Worm (Caenorhabditis elegans) whole organism, dauer: Measurements from ENCODE around the gene npr-10.

Source experiments
- unc-62 ChIP-seq: sonication (generic microtip); optimal IDR thresholded peaks from 2 replicates; lab custom pipeline; 2017; ENCODE audit warnings: missing biosample characterization, missing genetic modification reagents, missing genetic modification characterization

npr-10 gene

DNA sequence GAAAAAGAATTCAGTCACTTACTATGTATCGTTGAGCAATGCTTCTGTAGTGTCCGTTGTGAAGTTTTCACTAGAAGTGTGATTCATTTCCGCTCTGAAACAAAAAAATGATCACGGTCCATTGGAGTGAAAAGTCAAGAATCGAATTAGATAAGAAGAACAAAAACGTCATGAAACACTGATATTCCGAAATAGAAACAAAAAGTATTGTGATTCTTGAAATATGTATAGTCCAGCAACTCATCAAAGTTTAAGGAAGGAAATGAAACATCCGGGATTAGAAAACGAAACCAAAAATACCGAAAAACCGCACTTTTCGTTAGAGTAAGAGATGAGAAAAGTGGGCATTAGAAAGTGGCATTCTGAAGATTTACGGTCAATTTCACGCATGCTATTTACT, at the start of gene npr-10:
Gene npr-10, minus strand, starts transcription at position 101 of the 400 bp plus-strand sequence.
- TF ChIP-seq unc-62 (GFP tag; lab: Kevin White, UChicago) = no peak

DNA sequence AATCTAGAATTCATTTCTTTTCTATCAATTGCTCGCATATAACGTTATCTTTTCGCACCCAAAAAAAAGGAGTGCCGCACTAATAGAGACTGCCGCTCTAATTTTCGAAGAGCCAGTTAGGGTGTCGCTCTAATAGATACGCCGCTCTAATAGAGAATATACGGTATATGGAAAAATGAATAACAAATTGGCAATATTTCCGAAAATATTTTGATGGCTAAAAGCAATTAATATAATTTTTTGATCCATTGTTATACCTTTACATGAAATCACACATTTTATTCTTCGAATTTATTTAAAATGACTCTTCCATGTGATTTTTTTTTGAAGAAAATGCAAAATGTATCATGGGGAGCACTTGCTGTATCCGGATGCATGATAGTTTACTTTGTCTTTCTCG, 45.4 kb upstream of the npr-10 start, which contains the start of gene K03A11.4:
Gene K03A11.4, plus strand, starts transcription at position 301 of the 400 bp plus-strand sequence.
- TF ChIP-seq unc-62 (GFP tag; lab: Kevin White, UChicago) = no peak

DNA sequence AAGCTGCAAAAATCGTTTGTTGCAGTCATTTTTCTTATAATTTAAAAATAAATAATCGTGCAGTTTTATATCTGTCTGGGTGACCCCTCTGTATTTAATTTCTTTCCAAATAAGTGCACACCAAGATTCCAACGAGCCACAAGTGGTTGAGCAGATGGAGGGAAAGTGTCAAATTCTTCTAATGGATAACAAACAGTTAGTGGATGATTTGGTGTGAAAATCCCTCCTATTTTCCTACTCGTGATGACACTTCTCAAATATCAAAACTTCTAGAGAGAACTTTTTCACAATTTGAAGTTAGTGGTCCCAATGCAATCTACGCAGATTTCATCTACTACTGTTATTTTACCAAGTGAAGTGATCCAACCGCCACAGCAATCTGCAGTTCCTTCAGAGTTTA, 41.9 kb upstream of the npr-10 start, which contains the start of gene ceh-28:
Gene ceh-28, plus strand, starts transcription at position 301 of the 400 bp plus-strand sequence.
- TF ChIP-seq unc-62 (GFP tag; lab: Kevin White, UChicago) = no peak

DNA sequence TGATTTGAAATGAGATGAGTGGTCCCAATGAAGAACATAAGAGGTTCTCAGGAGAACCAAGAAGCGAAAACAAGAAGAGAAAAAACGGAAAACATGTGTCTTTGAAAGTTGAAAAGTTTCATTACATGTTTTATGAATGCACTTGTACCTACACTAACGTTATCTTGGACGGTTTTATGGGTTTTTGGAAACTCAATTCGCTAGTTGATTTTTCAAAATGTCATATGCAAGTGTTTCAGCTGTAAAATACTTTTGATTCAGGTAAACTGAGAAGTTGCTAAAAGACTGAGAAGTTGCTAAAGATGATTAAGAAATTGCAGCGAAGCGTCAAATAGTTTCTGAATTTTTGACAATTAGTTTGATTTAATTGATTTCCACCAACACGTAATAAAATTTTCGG, 38.6 kb upstream of the npr-10 start, which contains the start of gene cpx-2:
Gene cpx-2, minus strand, starts transcription at position 101 of the 400 bp plus-strand sequence.
- TF ChIP-seq unc-62 (GFP tag; lab: Kevin White, UChicago) = no peak

DNA sequence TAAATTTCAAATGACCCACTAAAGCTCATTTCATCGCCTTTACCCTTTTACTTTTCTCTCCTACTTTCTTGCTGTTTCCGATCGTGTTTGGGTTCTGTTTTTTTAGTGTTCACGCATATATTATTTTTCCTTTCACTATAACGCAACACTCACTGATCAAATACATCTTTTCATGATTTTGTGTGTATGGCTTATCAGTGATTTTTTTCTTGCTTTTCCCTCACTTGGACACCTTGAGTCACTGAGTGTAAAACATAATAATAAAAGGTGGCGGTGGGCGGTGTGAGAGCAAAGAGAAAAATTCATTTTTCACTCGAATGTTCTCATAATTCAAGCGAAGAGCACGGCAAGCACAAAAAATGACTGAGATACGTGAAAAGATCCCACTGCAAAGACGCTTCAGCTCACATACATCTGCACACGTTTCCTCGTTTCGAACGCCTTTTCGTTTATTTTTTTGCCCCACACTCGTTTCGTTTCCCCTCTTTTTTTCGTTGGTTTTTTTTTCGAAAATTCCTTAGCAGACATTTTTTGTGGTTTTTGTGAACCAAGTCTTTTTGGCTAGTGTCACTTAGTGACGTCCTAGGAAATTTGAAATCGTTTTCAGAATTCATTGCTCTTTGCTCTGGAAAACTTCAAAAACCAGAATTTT, 30.6 kb upstream of the npr-10 start, which contains the start of gene K03A11.5:
Gene K03A11.5, plus strand, starts transcription at position 602 of the 652 bp plus-strand sequence.
- TF ChIP-seq unc-62 (GFP tag; lab: Kevin White, UChicago) = no peak

ce11 chrX:13061366-13061765, 28.9 kb upstream of the npr-10 start:
- TF ChIP-seq unc-62 (GFP tag; lab: Kevin White, UChicago) = no peak

- TF ChIP-seq unc-62 (GFP tag; lab: Kevin White, UChicago) = no peak
Measured at ce11 chrX:13059984-13060383, 27.5 kb upstream of the npr-10 start.

DNA sequence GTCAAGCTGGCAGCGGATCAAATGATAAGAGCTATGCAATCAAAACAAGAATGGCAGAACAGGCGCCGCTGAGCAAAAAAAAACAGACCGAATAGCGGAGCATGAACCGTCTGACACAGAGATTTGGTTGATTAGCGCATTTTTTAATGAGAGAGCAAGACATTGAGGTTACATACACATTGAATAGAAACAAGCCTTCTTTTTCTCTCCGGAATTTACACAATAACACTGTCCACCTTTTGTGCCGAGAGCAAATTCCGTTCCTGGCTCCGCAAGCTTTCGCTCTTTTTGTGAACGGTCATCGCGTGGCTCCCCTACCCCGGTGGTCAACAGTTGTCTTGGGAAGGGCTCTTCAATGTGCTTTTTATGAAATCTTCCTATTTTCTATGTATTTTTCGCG, 23.1 kb upstream of the npr-10 start, which contains the start of gene K03A11.6:
Gene K03A11.6, plus strand, starts transcription at position 301 of the 400 bp plus-strand sequence.
- TF ChIP-seq unc-62 (GFP tag; lab: Kevin White, UChicago) = no peak

- TF ChIP-seq unc-62 (GFP tag; lab: Kevin White, UChicago) = no peak
Measured at ce11 chrX:13051405-13051804, 18.9 kb upstream of the npr-10 start, which contains the start of gene K03A11.1. TSS of gene K03A11.1 (plus strand) at chrX:13051705.

DNA sequence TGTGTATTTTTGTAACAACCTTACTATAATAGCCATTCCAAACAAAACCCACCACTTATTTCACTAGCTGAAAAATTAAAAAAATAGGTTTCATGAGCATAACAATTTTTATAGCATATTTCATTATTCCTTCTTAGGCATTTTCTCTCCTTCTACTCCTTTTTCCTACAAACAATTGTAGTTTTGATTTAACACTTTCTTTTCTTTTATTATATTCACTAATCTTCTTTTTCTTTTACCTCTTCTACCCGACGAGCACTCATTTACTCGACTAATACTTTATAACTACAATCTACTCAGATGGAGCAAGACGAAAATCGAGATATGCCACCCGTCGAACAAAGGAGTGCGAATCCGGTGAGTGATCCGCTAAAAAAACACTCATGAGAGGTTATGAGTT, 15.7 kb upstream of the npr-10 start, which contains the start of gene C53C7.3:
Gene C53C7.3, plus strand, starts transcription at position 301 of the 400 bp plus-strand sequence.
- no peak for TF ChIP-seq unc-62 (GFP tag; lab: Kevin White, UChicago)

ce11 chrX:13041830-13042229, 9.3 kb upstream of the npr-10 start:
- no peak for TF ChIP-seq unc-62 (GFP tag; lab: Kevin White, UChicago)

- no peak for TF ChIP-seq unc-62 (GFP tag; lab: Kevin White, UChicago)
Measured at ce11 chrX:13038791-13039190, 6.3 kb upstream of the npr-10 start.

ce11 chrX:13034333-13034732, 1.8 kb upstream of the npr-10 start:
- no peak for TF ChIP-seq unc-62 (GFP tag; lab: Kevin White, UChicago)

ce11 chrX:13033850-13034249, 1.3 kb upstream of the npr-10 start:
- TF ChIP-seq unc-62 (GFP tag; lab: Kevin White, UChicago) = no peak

- no peak for TF ChIP-seq unc-62 (GFP tag; lab: Kevin White, UChicago)
Measured at ce11 chrX:13021446-13021845, 11.1 kb downstream of the npr-10 start.

DNA sequence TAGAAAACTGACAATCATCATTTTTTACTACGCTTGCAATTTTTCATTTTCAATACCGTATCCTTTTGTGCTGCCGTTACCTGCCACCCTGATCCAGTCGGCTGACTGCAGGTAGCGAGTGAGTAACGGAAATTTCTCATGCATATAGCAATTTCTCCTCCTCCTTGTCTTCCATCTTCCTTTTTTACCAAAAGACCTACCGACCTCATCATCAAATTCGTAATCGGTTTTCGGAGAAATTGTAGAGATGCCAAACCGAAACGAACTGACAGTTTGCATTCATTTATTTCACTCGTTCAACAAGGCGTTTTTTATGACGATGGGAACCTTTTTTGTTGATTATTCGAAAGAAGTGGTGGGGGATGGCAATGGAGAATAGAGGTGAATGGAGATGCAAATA, 16.2 kb downstream of the npr-10 start:
- TF ChIP-seq unc-62 (GFP tag; lab: Kevin White, UChicago) = no peak

DNA sequence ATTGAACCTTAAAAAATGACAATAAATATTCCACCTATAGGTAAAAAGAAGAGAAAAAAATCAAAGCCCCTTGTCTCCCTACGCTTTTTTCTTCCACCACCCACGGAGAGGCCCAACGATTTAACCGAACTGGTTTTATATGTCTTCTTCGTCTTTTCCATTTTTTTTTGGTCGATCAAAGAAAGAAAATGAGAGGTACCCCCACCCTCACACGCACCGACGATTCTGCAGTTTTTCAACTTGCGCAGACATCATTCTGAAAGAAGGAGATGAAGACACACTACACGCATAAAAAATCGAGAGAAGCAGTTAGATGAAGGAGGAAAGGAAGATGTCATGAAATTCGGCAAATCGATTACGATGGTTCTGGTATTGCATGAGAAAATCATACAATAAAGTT, 18.2 kb downstream of the npr-10 start:
- no peak for TF ChIP-seq unc-62 (GFP tag; lab: Kevin White, UChicago)
